Worm (Caenorhabditis elegans) whole organism, L4/young adult: ENCODE results near the gene pqn-15.

Experiments used
- W03F9.2 ChIP-seq: fragments of 150-350 bp; optimal IDR thresholded peaks from 2 replicates; lab custom pipeline; 2014; ENCODE audit warnings: missing biosample characterization, missing genetic modification characterization
- dao-5 ChIP-seq: sonication (generic microtip); optimal IDR thresholded peaks from 2 replicates; lab custom pipeline; 2016; ENCODE audit warnings: missing genotype, missing genetic modification characterization, moderate library complexity, missing compliant biosample characterization
- him-1 ChIP-seq: sonication (generic microtip); optimal IDR thresholded peaks from 2 replicates; lab custom pipeline; 2016; ENCODE audit warnings: missing genotype, missing genetic modification reagents, missing genetic modification characterization, missing compliant biosample characterization

ce11 chrX:4353318-4353717 lies 46.6 kb upstream of the pqn-15 start, which contains the start of gene col-165:
- TF ChIP-seq him-1 (tag; lab: Kevin White, UChicago): no peak
- TF ChIP-seq W03F9.2 (tag; lab: Kevin White, UChicago): no peak
- no peak for TF ChIP-seq dao-5 (tag; lab: Kevin White, UChicago)
